Fruit fly (Drosophila melanogaster): ENCODE results near the gene Cp36.
A peak's percentile ranks its signal among the peaks of the same experiment; 100 is the strongest.

The Cp36 gene

dm6 chrX:8473339-8473887, 5.7 kb upstream of the Cp36 start, which contains the start of gene Cp7Fb:
Gene Cp7Fb, plus strand, starts transcription at chrX:8473837.
- no peak for TF ChIP-seq Sin3A (optimal IDR thresholded peaks at IDR 0.05)
- no peak for TF ChIP-seq ttk (optimal IDR thresholded peaks at IDR 0.05)
- no peak for TF ChIP-seq Myc (optimal IDR thresholded peaks at IDR 0.05)
- TF ChIP-seq insv (optimal IDR thresholded peaks at IDR 0.05), result no peak
- no peak for TF ChIP-seq psq (optimal IDR thresholded peaks at IDR 0.05)
- no peak for TF ChIP-seq h (optimal IDR thresholded peaks at IDR 0.05)

dm6 chrX:8475657-8476056, 3.5 kb upstream of the Cp36 start:
- no peak for TF ChIP-seq insv (optimal IDR thresholded peaks at IDR 0.05)
- no peak for TF ChIP-seq h (optimal IDR thresholded peaks at IDR 0.05)
- TF ChIP-seq ttk (optimal IDR thresholded peaks at IDR 0.05), result no peak
- TF ChIP-seq psq (optimal IDR thresholded peaks at IDR 0.05), result no peak
- TF ChIP-seq Sin3A (optimal IDR thresholded peaks at IDR 0.05), result no peak
- TF ChIP-seq Myc (optimal IDR thresholded peaks at IDR 0.05), result no peak

dm6 chrX:8476817-8477216, 2.3 kb upstream of the Cp36 start, which contains the start of gene Cp7Fc:
Gene Cp7Fc, plus strand, starts transcription at chrX:8477117.
- TF ChIP-seq h (optimal IDR thresholded peaks at IDR 0.05) (no peak), Myc (optimal IDR thresholded peaks at IDR 0.05) (no peak), ttk (optimal IDR thresholded peaks at IDR 0.05) (no peak), insv (optimal IDR thresholded peaks at IDR 0.05) (no peak), Sin3A (optimal IDR thresholded peaks at IDR 0.05) (no peak), psq (optimal IDR thresholded peaks at IDR 0.05) (no peak)

- TF ChIP-seq insv (optimal IDR thresholded peaks at IDR 0.05) (no peak), ttk (optimal IDR thresholded peaks at IDR 0.05) (no peak), h (optimal IDR thresholded peaks at IDR 0.05) (no peak), psq (optimal IDR thresholded peaks at IDR 0.05) (no peak), Myc (optimal IDR thresholded peaks at IDR 0.05) (no peak), Sin3A (optimal IDR thresholded peaks at IDR 0.05) (no peak)
These were observed 2.3 kb downstream of the Cp36 start, which contains the start of gene Cp38 for dm6 chrX:8481462-8481861. Gene Cp38, plus strand, starts transcription at chrX:8481837.

dm6 chrX:8483671-8484070, 4.6 kb downstream of the Cp36 start, which contains the start of gene CG33223:
Gene CG33223, minus strand, starts transcription at chrX:8483885.
- no peak for TF ChIP-seq insv (optimal IDR thresholded peaks at IDR 0.05)
- no peak for TF ChIP-seq h (optimal IDR thresholded peaks at IDR 0.05)
- no peak for TF ChIP-seq psq (optimal IDR thresholded peaks at IDR 0.05)
- no peak for TF ChIP-seq ttk (optimal IDR thresholded peaks at IDR 0.05)
- TF ChIP-seq Myc (optimal IDR thresholded peaks at IDR 0.05), result no peak
- no peak for TF ChIP-seq Sin3A (optimal IDR thresholded peaks at IDR 0.05)

dm6 chrX:8484778-8485177, 5.7 kb downstream of the Cp36 start:
- TF ChIP-seq insv (optimal IDR thresholded peaks at IDR 0.05) (no peak), h (optimal IDR thresholded peaks at IDR 0.05) (no peak), Sin3A (optimal IDR thresholded peaks at IDR 0.05) (no peak), psq (optimal IDR thresholded peaks at IDR 0.05) (no peak), Myc (optimal IDR thresholded peaks at IDR 0.05) (no peak), ttk (optimal IDR thresholded peaks at IDR 0.05) (no peak)

dm6 chrX:8489048-8489447, 9.9 kb downstream of the Cp36 start, which contains the start of gene CG33181:
Gene CG33181, plus strand, starts transcription at chrX:8489348.
- no peak for TF ChIP-seq ttk (optimal IDR thresholded peaks at IDR 0.05)
- no peak for TF ChIP-seq h (optimal IDR thresholded peaks at IDR 0.05)

dm6 chrX:8489485-8489970, 10.4 kb downstream of the Cp36 start, which contains the start of gene otu:
Gene otu, minus strand, starts transcription at chrX:8489535.
- no peak for TF ChIP-seq h (optimal IDR thresholded peaks at IDR 0.05)
- TF ChIP-seq psq (optimal IDR thresholded peaks at IDR 0.05), result no peak
- no peak for TF ChIP-seq insv (optimal IDR thresholded peaks at IDR 0.05)
- no peak for TF ChIP-seq Myc (optimal IDR thresholded peaks at IDR 0.05)
- TF ChIP-seq ttk (optimal IDR thresholded peaks at IDR 0.05), result no peak
- no peak for TF ChIP-seq Sin3A (optimal IDR thresholded peaks at IDR 0.05)

- TF ChIP-seq Myc (optimal IDR thresholded peaks at IDR 0.05) (no peak), psq (optimal IDR thresholded peaks at IDR 0.05) (no peak), ttk (optimal IDR thresholded peaks at IDR 0.05) (no peak), insv (optimal IDR thresholded peaks at IDR 0.05) (no peak), h (optimal IDR thresholded peaks at IDR 0.05) (no peak), Sin3A (optimal IDR thresholded peaks at IDR 0.05) (no peak)
These were observed 11.3 kb downstream of the Cp36 start for dm6 chrX:8490291-8490975.

- TF ChIP-seq h (optimal IDR thresholded peaks at IDR 0.05) (no peak), psq (optimal IDR thresholded peaks at IDR 0.05) (no peak), ttk (optimal IDR thresholded peaks at IDR 0.05) (no peak)
These were observed 11.8 kb downstream of the Cp36 start for dm6 chrX:8490976-8491345.

dm6 chrX:8491452-8492046, 12.4 kb downstream of the Cp36 start:
- peak; percentile 25 for TF ChIP-seq insv (optimal IDR thresholded peaks at IDR 0.05)
- no peak for TF ChIP-seq psq (optimal IDR thresholded peaks at IDR 0.05)
- TF ChIP-seq Sin3A (optimal IDR thresholded peaks at IDR 0.05), result no peak
- no peak for TF ChIP-seq ttk (optimal IDR thresholded peaks at IDR 0.05)
- TF ChIP-seq h (optimal IDR thresholded peaks at IDR 0.05), result peak; percentile 9
- TF ChIP-seq Myc (optimal IDR thresholded peaks at IDR 0.05), result no peak

- no peak for TF ChIP-seq Sin3A (optimal IDR thresholded peaks at IDR 0.05)
- TF ChIP-seq insv (optimal IDR thresholded peaks at IDR 0.05), result no peak
- no peak for TF ChIP-seq psq (optimal IDR thresholded peaks at IDR 0.05)
- TF ChIP-seq Myc (optimal IDR thresholded peaks at IDR 0.05), result no peak
- TF ChIP-seq h (optimal IDR thresholded peaks at IDR 0.05), result no peak
- no peak for TF ChIP-seq ttk (optimal IDR thresholded peaks at IDR 0.05)
These were observed 13.7 kb downstream of the Cp36 start for dm6 chrX:8492849-8493248.

Data from Kc167 (cell line).